Fruit fly (Drosophila melanogaster): Measurements from ENCODE around the gene Jon66Ci.
A peak's percentile ranks its signal among the peaks of the same experiment; 100 is the strongest.

The Jon66Ci gene

DNA sequence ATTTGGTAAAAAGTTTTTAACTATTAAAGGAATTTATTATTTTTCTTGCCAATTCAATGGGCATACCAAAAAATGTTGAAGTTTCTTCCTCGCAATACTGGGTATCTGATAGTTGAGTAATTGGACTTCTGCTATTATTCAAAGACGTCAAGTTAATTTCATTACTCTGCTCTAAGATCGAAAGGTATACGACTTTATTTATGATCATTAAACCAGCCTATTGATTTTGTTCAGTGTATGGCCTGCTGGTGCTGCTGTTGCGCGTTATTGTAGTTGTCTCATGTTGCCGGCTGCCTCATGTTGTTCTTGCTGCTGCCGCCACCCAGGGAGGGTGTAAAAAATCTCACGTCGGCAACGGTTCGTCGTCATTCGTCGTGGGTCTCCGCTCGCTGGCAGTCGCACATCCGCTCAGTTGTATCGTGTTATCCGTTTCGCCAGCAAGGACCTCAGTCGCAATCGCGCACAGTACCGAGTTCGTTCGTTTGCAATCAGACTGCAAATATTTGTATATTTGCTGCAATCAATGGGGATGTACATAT lies 4.4 kb downstream of the Jon66Ci start, which contains the start of gene CG7120 (continued):
- TF ChIP-seq nmo (GFP tag; optimal IDR thresholded peaks at IDR 0.05) (peak; percentile 70), Tbp (GFP tag; optimal IDR thresholded peaks at IDR 0.05) (no peak), Rx (GFP tag; IDR thresholded peaks at IDR 0.05) (0 out of 2 replicates have a peak, but pooled peaks have one; percentile 16), CG15011 (GFP tag; optimal IDR thresholded peaks at IDR 0.05) (peak; percentile 23), CG9727 (GFP tag; optimal IDR thresholded peaks at IDR 0.05) (peak; percentile 32), CG7839 (tag; optimal IDR thresholded peaks at IDR 0.05) (peak; percentile 68), CG30403 (GFP tag; optimal IDR thresholded peaks at IDR 0.05) (peak; percentile 49), prd (optimal IDR thresholded peaks at IDR 0.05) (no peak), prd (GFP tag; IDR thresholded peaks at IDR 0.05) (peak; percentile 55; the same call in 2 of the 3 replicates), CG34376 (GFP tag; optimal IDR thresholded peaks at IDR 0.05) (no peak), dpn (GFP tag; optimal IDR thresholded peaks at IDR 0.05) (peak; percentile 27 to 47), CG16863 (GFP tag; optimal IDR thresholded peaks at IDR 0.05) (peak; percentile 51), CG1832 (GFP tag; optimal IDR thresholded peaks at IDR 0.05) (no peak), CG18764 (GFP tag; optimal IDR thresholded peaks at IDR 0.05) (peak; percentile 24), CG2116 (GFP tag; optimal IDR thresholded peaks at IDR 0.05) (peak; percentile 5), Mes4 (GFP tag; optimal IDR thresholded peaks at IDR 0.05) (peak; percentile 34), CG15696 (tag; optimal IDR thresholded peaks at IDR 0.05) (no peak), lab (GFP tag; optimal IDR thresholded peaks at IDR 0.05) (peak; percentile 61), Fer3 (tag; optimal IDR thresholded peaks at IDR 0.05) (peak; percentile 18), zen2 (GFP tag; IDR thresholded peaks at IDR 0.05; ENCODE audit: partially characterized antibody) (no peak), Hr3 (GFP tag; optimal IDR thresholded peaks at IDR 0.05) (peak; percentile 7), C15 (GFP tag; IDR thresholded peaks at IDR 0.05) (no peak), CG10366 (GFP tag; IDR thresholded peaks at IDR 0.05) (peak; percentile 16; the same call in 1 of the 2 replicates), trh (GFP tag; optimal IDR thresholded peaks at IDR 0.05) (no peak), repo (GFP tag; optimal IDR thresholded peaks at IDR 0.05) (peak; percentile 6), slp2 (GFP tag; optimal IDR thresholded peaks at IDR 0.05) (peak; percentile 54), chinmo (GFP tag; IDR thresholded peaks at IDR 0.05; ENCODE audit: partially characterized antibody) (no peak), CG31441 (GFP tag; IDR thresholded peaks at IDR 0.05) (peak; percentile 35; the same call in 1 of the 2 replicates), CG1603 (tag; optimal IDR thresholded peaks at IDR 0.05) (peak; percentile 33), gfzf (GFP tag; optimal IDR thresholded peaks at IDR 0.05) (no peak), CG34422 (GFP tag; IDR thresholded peaks at IDR 0.05) (0 out of 3 replicates have a peak, but pooled peaks have one; percentile 29), bsh (GFP tag; optimal IDR thresholded peaks at IDR 0.05) (peak in 1 of 2 experiments; percentile 66), chm (GFP tag; IDR thresholded peaks at IDR 0.05) (peak; percentile 47; the same call in 1 of the 2 replicates), tup (GFP tag; optimal IDR thresholded peaks at IDR 0.05) (peak; percentile 33), pum (GFP tag; optimal IDR thresholded peaks at IDR 0.05) (peak; percentile 36), CG8290 (GFP tag; optimal IDR thresholded peaks at IDR 0.05) (no peak), CG8290 (tag; optimal IDR thresholded peaks at IDR 0.05) (peak in 1 of 2 experiments; percentile 51), Jarid2 (GFP tag; optimal IDR thresholded peaks at IDR 0.05) (peak; percentile 49), az2 (GFP tag; optimal IDR thresholded peaks at IDR 0.05) (peak; percentile 65), CG30431 (GFP tag; optimal IDR thresholded peaks at IDR 0.05) (peak; percentile 36), chif (GFP tag; optimal IDR thresholded peaks at IDR 0.05) (peak; percentile 20 to 66), Atf6 (GFP tag; IDR thresholded peaks at IDR 0.05) (no peak), tio (GFP tag; optimal IDR thresholded peaks at IDR 0.05) (peak; percentile 74), sna (GFP tag; IDR thresholded peaks at IDR 0.05; ENCODE audit: partially characterized antibody) (no peak), CG18619 (GFP tag; optimal IDR thresholded peaks at IDR 0.05) (peak; percentile 48), Hmr (GFP tag; optimal IDR thresholded peaks at IDR 0.05) (peak; percentile 36), btn (GFP tag; optimal IDR thresholded peaks at IDR 0.05) (peak; percentile 22), CG10209 (GFP tag; optimal IDR thresholded peaks at IDR 0.05) (peak; percentile 52), Scr (GFP tag; IDR thresholded peaks at IDR 0.05; ENCODE audit: partially characterized antibody) (no peak), Atf-2 (GFP tag; optimal IDR thresholded peaks at IDR 0.05) (peak; percentile 61)

Data from whole organism, embryonic.